ENCODE assay signal across 4 fruit fly cellular contexts in the genomic region with DNA sequence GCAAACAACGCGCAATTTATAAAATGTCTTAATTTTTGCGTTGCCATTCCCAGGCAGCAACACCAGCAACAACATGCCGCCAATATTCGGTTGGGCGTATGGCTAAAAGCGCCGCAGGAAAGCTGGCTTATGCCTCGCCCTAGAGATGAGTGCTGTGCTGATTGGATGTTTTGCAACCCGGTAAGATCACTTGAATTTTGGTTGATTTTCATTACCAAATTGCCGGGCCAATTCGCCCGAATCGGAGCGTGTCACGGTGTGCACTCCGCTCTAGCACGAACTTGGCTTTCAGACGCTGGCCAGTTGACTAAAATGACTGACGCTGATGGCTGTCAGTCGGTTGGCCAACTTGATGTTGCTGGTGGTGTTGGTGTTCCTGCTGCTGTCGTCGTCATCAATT.
TF ChIP-seq lines count a peak whose summit lies in the region.

No protein-coding gene starts in this region.

- no peak for TF ChIP-seq CTCF in whole organism, embryonic (GFP tag; optimal IDR thresholded peaks at IDR 0.05; lab: Kevin White, UChicago)

TF ChIP-seq in whole organism, embryonic, 481 proteins besides CTCF, POLR2A, EP300 and RAD21:
- no peak for TF ChIP-seq trem (tag; optimal IDR thresholded peaks at IDR 0.05; lab: Kevin White, UChicago)
- TF ChIP-seq CG13296 (GFP tag; optimal IDR thresholded peaks at IDR 0.05; lab: Kevin White, UChicago) = no peak
- no peak for TF ChIP-seq fu2 (GFP tag; optimal IDR thresholded peaks at IDR 0.05; lab: Kevin White, UChicago)
- TF ChIP-seq lbe (GFP tag; optimal IDR thresholded peaks at IDR 0.05; lab: Kevin White, UChicago) = peak; percentile 37
- TF ChIP-seq BEAF-32 (GFP tag; optimal IDR thresholded peaks at IDR 0.05; lab: Kevin White, UChicago) = peak; percentile 3
- no peak for TF ChIP-seq sqz (GFP tag; optimal IDR thresholded peaks at IDR 0.05; lab: Kevin White, UChicago)
- TF ChIP-seq nom (GFP tag; optimal IDR thresholded peaks at IDR 0.05; lab: Kevin White, UChicago) = peak; percentile 55
- TF ChIP-seq tup (GFP tag; optimal IDR thresholded peaks at IDR 0.05; lab: Kevin White, UChicago) = no peak
- TF ChIP-seq Drgx (GFP tag; IDR thresholded peaks at IDR 0.05; lab: Robert Waterston, UW) = peak; percentile 67
- TF ChIP-seq Dll (GFP tag; IDR thresholded peaks at IDR 0.05; lab: Robert Waterston, UW; ENCODE audit: partially characterized antibody) = 0 out of 4 replicates have a peak, but pooled peaks have one; percentile 28
- TF ChIP-seq H15 (GFP tag; IDR thresholded peaks at IDR 0.05; lab: Robert Waterston, UW) = peak; percentile 12; the same call in 1 of the 3 replicates
- TF ChIP-seq corto (GFP tag; optimal IDR thresholded peaks at IDR 0.05; lab: Kevin White, UChicago) = peak; percentile 20
- TF ChIP-seq CG9215 (GFP tag; IDR thresholded peaks at IDR 0.05; lab: Robert Waterston, UW) = no peak
- no peak for TF ChIP-seq kni (GFP tag; optimal IDR thresholded peaks at IDR 0.05; lab: Kevin White, UChicago)
- no peak for TF ChIP-seq gsb-n (tag; optimal IDR thresholded peaks at IDR 0.05; lab: Kevin White, UChicago)

TF ChIP-seq in whole organism, prepupa, 60 proteins besides CTCF, POLR2A, EP300 and RAD21 (continues in another document):
- TF ChIP-seq Sox102F (GFP tag; optimal IDR thresholded peaks at IDR 0.05; lab: Kevin White, UChicago) (peak; percentile 56), Eip75B (GFP tag; optimal IDR thresholded peaks at IDR 0.05; lab: Kevin White, UChicago) (peak; percentile 49), cyc (GFP tag; optimal IDR thresholded peaks at IDR 0.05; lab: Kevin White, UChicago) (peak; percentile 34), Smox (GFP tag; optimal IDR thresholded peaks at IDR 0.05; lab: Kevin White, UChicago) (peak; percentile 38), CG11762 (GFP tag; optimal IDR thresholded peaks at IDR 0.05; lab: Kevin White, UChicago; ENCODE audit: insufficient read depth) (peak; percentile 19), salr (GFP tag; optimal IDR thresholded peaks at IDR 0.05; lab: Kevin White, UChicago) (peak in 1 of 2 experiments; percentile 46), CG4318 (GFP tag; optimal IDR thresholded peaks at IDR 0.05; lab: Kevin White, UChicago) (peak; percentile 3), topi (GFP tag; optimal IDR thresholded peaks at IDR 0.05; lab: Kevin White, UChicago) (peak; percentile 38), CG34406 (GFP tag; optimal IDR thresholded peaks at IDR 0.05; lab: Kevin White, UChicago) (peak; percentile 28), CG3919 (GFP tag; optimal IDR thresholded peaks at IDR 0.05; lab: Kevin White, UChicago) (peak; percentile 68), CG10669 (GFP tag; optimal IDR thresholded peaks at IDR 0.05; lab: Kevin White, UChicago) (peak; percentile 61), CG7368 (GFP tag; optimal IDR thresholded peaks at IDR 0.05; lab: Kevin White, UChicago) (peak; percentile 29), Eip93F (GFP tag; optimal IDR thresholded peaks at IDR 0.05; lab: Kevin White, UChicago) (no peak), CG32006 (GFP tag; optimal IDR thresholded peaks at IDR 0.05; lab: Kevin White, UChicago) (peak; percentile 58), CG11294 (GFP tag; IDR thresholded peaks at IDR 0.05; lab: Robert Waterston, UW) (no peak), CG9139 (GFP tag; optimal IDR thresholded peaks at IDR 0.05; lab: Kevin White, UChicago) (peak; percentile 4), CG6276 (GFP tag; optimal IDR thresholded peaks at IDR 0.05; lab: Kevin White, UChicago) (peak; percentile 12), CG6808 (GFP tag; optimal IDR thresholded peaks at IDR 0.05; lab: Kevin White, UChicago) (peak; percentile 59), Gug (GFP tag; IDR thresholded peaks at IDR 0.05; lab: Robert Waterston, UW) (no peak), Sox15 (GFP tag; optimal IDR thresholded peaks at IDR 0.05; lab: Kevin White, UChicago) (no peak), dsx (GFP tag; optimal IDR thresholded peaks at IDR 0.05; lab: Kevin White, UChicago; ENCODE audit: poor library complexity, severe bottlenecking) (peak; percentile 50), acj6 (GFP tag; optimal IDR thresholded peaks at IDR 0.05; lab: Kevin White, UChicago) (peak; percentile 57), CG6792 (GFP tag; optimal IDR thresholded peaks at IDR 0.05; lab: Kevin White, UChicago) (peak; percentile 67)

TF ChIP-seq in whole organism, pupa, 21 proteins besides CTCF, POLR2A, EP300 and RAD21:
- TF ChIP-seq CG10348 (GFP tag; IDR thresholded peaks at IDR 0.05; lab: Robert Waterston, UW) = no peak
- peak; percentile 52 for TF ChIP-seq CG34367 (tag; optimal IDR thresholded peaks at IDR 0.05; lab: Kevin White, UChicago)
- TF ChIP-seq Ets98B (GFP tag; IDR thresholded peaks at IDR 0.05; lab: Robert Waterston, UW) = peak; percentile 72
- TF ChIP-seq CG9948 (tag; optimal IDR thresholded peaks at IDR 0.05; lab: Kevin White, UChicago) = peak; percentile 20
- TF ChIP-seq Pif1A (GFP tag; optimal IDR thresholded peaks at IDR 0.05; lab: Kevin White, UChicago) = peak; percentile 66
- TF ChIP-seq CG4496 (GFP tag; IDR thresholded peaks at IDR 0.05; lab: Robert Waterston, UW) = peak; percentile 85
- TF ChIP-seq CG17806 (tag; optimal IDR thresholded peaks at IDR 0.05; lab: Kevin White, UChicago) = peak; percentile 53
- no peak for TF ChIP-seq CG8301 (tag; optimal IDR thresholded peaks at IDR 0.05; lab: Kevin White, UChicago)
- peak; percentile 45 for TF ChIP-seq CG13204 (GFP tag; optimal IDR thresholded peaks at IDR 0.05; lab: Kevin White, UChicago)
- peak; percentile 68 for TF ChIP-seq fd96Ca (GFP tag; IDR thresholded peaks at IDR 0.05; lab: Robert Waterston, UW)
- peak; percentile 29 for TF ChIP-seq Snoo (tag; optimal IDR thresholded peaks at IDR 0.05; lab: Kevin White, UChicago)
- peak; percentile 69; the same call in 1 of the 2 replicates for TF ChIP-seq CG32121 (GFP tag; IDR thresholded peaks at IDR 0.05; lab: Robert Waterston, UW)
- peak; percentile 40 for TF ChIP-seq Pif1B (GFP tag; optimal IDR thresholded peaks at IDR 0.05; lab: Kevin White, UChicago)
- no peak for TF ChIP-seq D1 (tag; optimal IDR thresholded peaks at IDR 0.05; lab: Kevin White, UChicago)
- peak; percentile 34 for TF ChIP-seq CG14655 (GFP tag; optimal IDR thresholded peaks at IDR 0.05; lab: Kevin White, UChicago)
- peak; percentile 37; the same call in 1 of the 2 replicates for TF ChIP-seq rn (GFP tag; IDR thresholded peaks at IDR 0.05; lab: Robert Waterston, UW)
- peak; percentile 73 for TF ChIP-seq CG15710 (tag; optimal IDR thresholded peaks at IDR 0.05; lab: Kevin White, UChicago)
- no peak for TF ChIP-seq EcR (GFP tag; optimal IDR thresholded peaks at IDR 0.05; lab: Kevin White, UChicago)
- TF ChIP-seq CG8159 (tag; optimal IDR thresholded peaks at IDR 0.05; lab: Kevin White, UChicago) = peak; percentile 60
- peak; percentile 31; the same call in 1 of the 2 replicates for TF ChIP-seq CG12605 (GFP tag; IDR thresholded peaks at IDR 0.05; lab: Robert Waterston, UW)
- TF ChIP-seq gl (tag; optimal IDR thresholded peaks at IDR 0.05; lab: Kevin White, UChicago) = peak; percentile 56

TF ChIP-seq in whole organism, wandering third instar larva, 38 proteins besides CTCF, POLR2A, EP300 and RAD21 (continues in another document):
- no peak for TF ChIP-seq Vsx2 (GFP tag; optimal IDR thresholded peaks at IDR 0.05; lab: Kevin White, UChicago; ENCODE audit: partially characterized antibody)
- peak; percentile 60 for TF ChIP-seq OdsH (GFP tag; optimal IDR thresholded peaks at IDR 0.05; lab: Kevin White, UChicago)
- TF ChIP-seq Dif (GFP tag; optimal IDR thresholded peaks at IDR 0.05; lab: Kevin White, UChicago; ENCODE audit: partially characterized antibody) = no peak
- no peak for TF ChIP-seq Hr83 (GFP tag; optimal IDR thresholded peaks at IDR 0.05; lab: Kevin White, UChicago; ENCODE audit: poor library complexity, severe bottlenecking)
- no peak for TF ChIP-seq GATAd (GFP tag; optimal IDR thresholded peaks at IDR 0.05; lab: Kevin White, UChicago)
- TF ChIP-seq dmrt93B (GFP tag; optimal IDR thresholded peaks at IDR 0.05; lab: Kevin White, UChicago) = peak; percentile 42
- peak; percentile 61 for TF ChIP-seq ey (GFP tag; optimal IDR thresholded peaks at IDR 0.05; lab: Kevin White, UChicago)
- no peak for TF ChIP-seq sv (GFP tag; optimal IDR thresholded peaks at IDR 0.05; lab: Kevin White, UChicago)
- no peak for TF ChIP-seq CrebA (GFP tag; optimal IDR thresholded peaks at IDR 0.05; lab: Kevin White, UChicago; ENCODE audit: borderline replicate concordance)
- TF ChIP-seq Mio (GFP tag; optimal IDR thresholded peaks at IDR 0.05; lab: Kevin White, UChicago) = no peak
- no peak for TF ChIP-seq Rel (GFP tag; optimal IDR thresholded peaks at IDR 0.05; lab: Kevin White, UChicago)
- no peak for TF ChIP-seq Rel (tag; optimal IDR thresholded peaks at IDR 0.05; lab: Kevin White, UChicago)
- peak; percentile 73 for TF ChIP-seq h (GFP tag; optimal IDR thresholded peaks at IDR 0.05; lab: Kevin White, UChicago)
- TF ChIP-seq psq (GFP tag; optimal IDR thresholded peaks at IDR 0.05; lab: Kevin White, UChicago) = peak; percentile 46
- peak; percentile 50 for TF ChIP-seq Jra (GFP tag; optimal IDR thresholded peaks at IDR 0.05; lab: Kevin White, UChicago)
- peak; percentile 69 for TF ChIP-seq HLH106 (tag; optimal IDR thresholded peaks at IDR 0.05; lab: Kevin White, UChicago)
- no peak for TF ChIP-seq Hr78 (GFP tag; optimal IDR thresholded peaks at IDR 0.05; lab: Kevin White, UChicago)
- TF ChIP-seq N (GFP tag; optimal IDR thresholded peaks at IDR 0.05; lab: Kevin White, UChicago) = no peak
- no peak for TF ChIP-seq usp (GFP tag; optimal IDR thresholded peaks at IDR 0.05; lab: Kevin White, UChicago)
- no peak for TF ChIP-seq Myc (optimal IDR thresholded peaks at IDR 0.05; lab: Kevin White, UChicago)
- TF ChIP-seq Sp1 (GFP tag; optimal IDR thresholded peaks at IDR 0.05; lab: Kevin White, UChicago) = peak; percentile 55
- peak in 1 of 2 experiments; percentile 63 for TF ChIP-seq foxo (GFP tag; optimal IDR thresholded peaks at IDR 0.05; lab: Kevin White, UChicago)
- peak; percentile 64 for TF ChIP-seq fru (GFP tag; optimal IDR thresholded peaks at IDR 0.05; lab: Kevin White, UChicago)
- TF ChIP-seq dl (GFP tag; optimal IDR thresholded peaks at IDR 0.05; lab: Kevin White, UChicago; ENCODE audit: insufficient read depth in 1 of 2, partially characterized antibody in 2 of 2) = no peak
- peak; percentile 12 for TF ChIP-seq sage (GFP tag; optimal IDR thresholded peaks at IDR 0.05; lab: Kevin White, UChicago)
- peak; percentile 38 for TF ChIP-seq Hnf4 (GFP tag; optimal IDR thresholded peaks at IDR 0.05; lab: Kevin White, UChicago)
- TF ChIP-seq tai (GFP tag; optimal IDR thresholded peaks at IDR 0.05; lab: Kevin White, UChicago) = no peak
- no peak for TF ChIP-seq dsf (GFP tag; optimal IDR thresholded peaks at IDR 0.05; lab: Kevin White, UChicago; ENCODE audit: borderline replicate concordance)
- no peak for TF ChIP-seq lola (GFP tag; optimal IDR thresholded peaks at IDR 0.05; lab: Kevin White, UChicago)
- peak; percentile 42 for TF ChIP-seq CG9705 (GFP tag; optimal IDR thresholded peaks at IDR 0.05; lab: Kevin White, UChicago)
- TF ChIP-seq br (GFP tag; optimal IDR thresholded peaks at IDR 0.05; lab: Kevin White, UChicago) = peak; percentile 63
- no peak for TF ChIP-seq jim (GFP tag; optimal IDR thresholded peaks at IDR 0.05; lab: Kevin White, UChicago)

Comparison
In these comparisons a context has a peak if more than half of its experiments do, and no peak if none do; other contexts are left out.
1. Of the 7 proteins assayed by ChIP-seq in both whole organism, embryonic and whole organism, prepupa: peak only in whole organism, embryonic: none; only in whole organism, prepupa: CG16779, Hr39, Lpt and Sox102F; in both: none; in neither: 3.